Worm (Caenorhabditis elegans) whole organism, L3 larva: Measurements from ENCODE around the gene nhr-91.
A peak's percentile ranks its signal among the peaks of the same experiment; 100 is the strongest.

Source experiments
- R02D3.7 ChIP-seq: fragments of 150-350 bp; optimal IDR thresholded peaks from 2 replicates; lab custom pipeline; 2014; ENCODE audit warnings: missing biosample characterization, missing genetic modification characterization
- ZK546.5 ChIP-seq: sonication (generic microtip); optimal IDR thresholded peaks from 2 replicates; lab custom pipeline; 2017; ENCODE audit warnings: missing biosample characterization, missing genetic modification characterization
- aly-2 ChIP-seq: fragments of 150-350 bp; optimal IDR thresholded peaks from 2 replicates; lab custom pipeline; 2014; ENCODE audit warnings: missing biosample characterization, missing genetic modification characterization
- ama-1 ChIP-seq: fragments of 150-350 bp; optimal IDR thresholded peaks from 2 replicates; lab custom pipeline; 2018
- ceh-16 ChIP-seq: sonication (generic microtip); optimal IDR thresholded peaks from 2 replicates; lab custom pipeline; 2017; ENCODE audit warnings: missing biosample characterization, missing genetic modification characterization
- ceh-28 ChIP-seq: fragments of 150-350 bp; optimal IDR thresholded peaks from 2 replicates; lab custom pipeline; 2014; ENCODE audit warnings: missing biosample characterization, missing genetic modification reagents, missing genetic modification characterization
- ceh-9 ChIP-seq: sonication (generic microtip); optimal IDR thresholded peaks from 2 replicates; lab custom pipeline; 2018; ENCODE audit warnings: missing biosample characterization, missing genetic modification characterization
- egl-27 ChIP-seq: sonication (generic microtip); optimal IDR thresholded peaks from 4 replicates; lab custom pipeline; 2017; ENCODE audit warnings: missing biosample characterization, missing genetic modification reagents, missing genetic modification characterization
- elt-1 ChIP-seq: fragments of 150-350 bp; optimal IDR thresholded peaks from 2 replicates; lab custom pipeline; 2014; ENCODE audit warnings: missing biosample characterization, missing genetic modification characterization
- elt-2 ChIP-seq: sonication (generic microtip); optimal IDR thresholded peaks from 2 replicates; lab custom pipeline; 2016; ENCODE audit warnings: missing genetic modification reagents, mild to moderate bottlenecking, missing genetic modification characterization, missing compliant biosample characterization
- elt-3 ChIP-seq, 3 experiments: fragments of 150-350 bp in 1 of 3; sonication (generic microtip) in 2 of 3; optimal IDR thresholded peaks; 2 replicates in 2 of 3; 4 replicates in 1 of 3; lab custom pipeline; 2014 to 2017; ENCODE audit warnings: missing biosample characterization in 3 of 3, missing genetic modification characterization in 3 of 3
- fkh-10 ChIP-seq: sonication (generic microtip); optimal IDR thresholded peaks from 2 replicates; lab custom pipeline; 2017; ENCODE audit warnings: missing biosample characterization, missing genetic modification reagents, missing genetic modification characterization
- fkh-2 ChIP-seq: fragments of 150-350 bp; optimal IDR thresholded peaks from 2 replicates; lab custom pipeline; 2014; ENCODE audit warnings: missing biosample characterization, missing genetic modification reagents, missing genetic modification characterization
- hmg-11 ChIP-seq: sonication (generic microtip); optimal IDR thresholded peaks from 2 replicates; lab custom pipeline; 2016; ENCODE audit warnings: missing genetic modification characterization, missing compliant biosample characterization
- jun-1 ChIP-seq: fragments of 150-350 bp; optimal IDR thresholded peaks from 2 replicates; lab custom pipeline; 2014; ENCODE audit warnings: missing biosample characterization, missing genetic modification reagents, missing genetic modification characterization
- lin-15B ChIP-seq: fragments of 150-350 bp; optimal IDR thresholded peaks from 2 replicates; lab custom pipeline; 2014; ENCODE audit warnings: missing biosample characterization, missing genetic modification characterization
- lin-39 ChIP-seq: fragments of 150-350 bp; optimal IDR thresholded peaks from 2 replicates; lab custom pipeline; 2018; ENCODE audit warnings: missing biosample characterization, missing genetic modification reagents, missing genetic modification characterization
- lsy-12 ChIP-seq: sonication (generic microtip); optimal IDR thresholded peaks from 2 replicates; lab custom pipeline; 2016; ENCODE audit warnings: mild to moderate bottlenecking, missing genetic modification characterization, missing compliant biosample characterization
- mdl-1 ChIP-seq: fragments of 150-350 bp; optimal IDR thresholded peaks from 2 replicates; lab custom pipeline; 2014; ENCODE audit warnings: missing biosample characterization, missing genetic modification characterization
- mml-1 ChIP-seq: fragments of 150-350 bp; sonication (generic microtip); optimal IDR thresholded peaks from 3 replicates; lab custom pipeline; 2014; ENCODE audit warnings: missing biosample characterization, missing genetic modification characterization
- nfya-1 ChIP-seq: sonication (generic microtip); optimal IDR thresholded peaks from 2 replicates; lab custom pipeline; 2017; ENCODE audit warnings: missing genetic modification characterization, mild to moderate bottlenecking, missing compliant biosample characterization, antibody characterized with exemption, moderate library complexity; ENCODE audit not compliant: insufficient read depth
- nhr-23 ChIP-seq: fragments of 150-350 bp; optimal IDR thresholded peaks from 2 replicates; lab custom pipeline; 2014; ENCODE audit warnings: missing biosample characterization, missing genetic modification reagents, missing genetic modification characterization
- nhr-25 ChIP-seq: sonication (generic microtip); optimal IDR thresholded peaks from 2 replicates; lab custom pipeline; 2017; ENCODE audit warnings: missing biosample characterization, missing genetic modification characterization
- nhr-28 ChIP-seq: fragments of 150-350 bp; optimal IDR thresholded peaks from 2 replicates; lab custom pipeline; 2014; ENCODE audit warnings: missing biosample characterization, missing genetic modification characterization
- nhr-43 ChIP-seq: sonication (generic microtip); optimal IDR thresholded peaks from 2 replicates; lab custom pipeline; 2016; ENCODE audit warnings: mild to moderate bottlenecking, missing genetic modification characterization, missing compliant biosample characterization; ENCODE audit not compliant: poor library complexity, severe bottlenecking
- nhr-67 ChIP-seq: fragments of 150-350 bp; optimal IDR thresholded peaks from 2 replicates; lab custom pipeline; 2014; ENCODE audit warnings: missing biosample characterization, missing genetic modification characterization
- nhr-76 ChIP-seq: fragments of 150-350 bp; sonication (generic microtip); optimal IDR thresholded peaks from 5 replicates; lab custom pipeline; 2014; ENCODE audit warnings: missing biosample characterization, missing genetic modification characterization
- pha-4 ChIP-seq: fragments of 150-350 bp; optimal IDR thresholded peaks from 2 replicates; lab custom pipeline; 2014; ENCODE audit warnings: missing biosample characterization, missing genetic modification reagents, missing genetic modification characterization
- pqm-1 ChIP-seq: fragments of 150-350 bp; optimal IDR thresholded peaks from 2 replicates; lab custom pipeline; 2017; ENCODE audit warnings: missing biosample characterization, missing genetic modification characterization, inconsistent platforms
- skn-1 ChIP-seq: fragments of 150-350 bp; optimal IDR thresholded peaks from 2 replicates; lab custom pipeline; 2014; ENCODE audit warnings: missing biosample characterization, missing genetic modification characterization
- snpc-4 ChIP-seq: fragments of 150-350 bp; optimal IDR thresholded peaks from 2 replicates; lab custom pipeline; 2014; ENCODE audit warnings: missing biosample characterization, missing genetic modification characterization
- tbx-2 ChIP-seq: sonication (generic microtip); optimal IDR thresholded peaks from 2 replicates; lab custom pipeline; 2016; ENCODE audit warnings: mild to moderate bottlenecking, missing genetic modification characterization, missing compliant biosample characterization
- ztf-4 ChIP-seq: fragments of 150-350 bp; optimal IDR thresholded peaks from 2 replicates; lab custom pipeline; 2014; ENCODE audit warnings: missing biosample characterization, missing genetic modification characterization

The nhr-91 gene

ce11 chrX:15336392-15336791 is 27.2 kb downstream of the nhr-91 start:
- no peak for TF ChIP-seq nhr-43 (tag; lab: Kevin White, UChicago)
- TF ChIP-seq ama-1 (lab: Kevin White, UChicago), result no peak

- TF ChIP-seq mdl-1 (tag; lab: Kevin White, UChicago) (no peak), nfya-1 (tag; lab: Kevin White, UChicago) (peak; percentile 8)
- TF ChIP-seq, all 47 proteins: peak for 1
Observed at ce11 chrX:15338195-15338594, 29.0 kb downstream of the nhr-91 start.

ce11 chrX:15339807-15340596 is 30.8 kb downstream of the nhr-91 start, which contains the start of gene Y15E3A.5:
Y15E3A.5 (plus strand) TSS chrX:15340558.
- TF ChIP-seq nhr-43 (tag; lab: Kevin White, UChicago) (peak; percentile 52), jun-1 (peak; percentile 63), lsy-12 (tag; lab: Kevin White, UChicago) (peak; percentile 33), pha-4 (peak; percentile 96), elt-2 (tag; lab: Kevin White, UChicago) (peak; percentile 88), ceh-28 (tag; lab: Kevin White, UChicago) (no peak), nhr-23 (tag; lab: Kevin White, UChicago) (peak; percentile 89), egl-27 (tag; lab: Kevin White, UChicago) (peak; percentile 73), snpc-4 (tag; lab: Kevin White, UChicago) (no peak), nhr-67 (tag; lab: Kevin White, UChicago) (no peak), nhr-25 (tag; lab: Kevin White, UChicago) (peak; percentile 90), nfya-1 (tag; lab: Kevin White, UChicago) (peak; percentile 10), skn-1 (tag; lab: Kevin White, UChicago) (peak; percentile 16), pqm-1 (peak; percentile 12)

- TF ChIP-seq pha-4 (peak; percentile 58), fkh-2 (no peak), nfya-1 (tag; lab: Kevin White, UChicago) (peak; percentile 41), lin-39 (tag; lab: Kevin White, UChicago) (peak; percentile 62), egl-27 (tag; lab: Kevin White, UChicago) (no peak)
Observed at ce11 chrX:15340743-15341142, 31.6 kb downstream of the nhr-91 start.

ce11 chrX:15342092-15342491 is 32.9 kb downstream of the nhr-91 start:
- TF ChIP-seq tbx-2 (tag; lab: Kevin White, UChicago), result peak; percentile 10
- peak; percentile 92 for TF ChIP-seq fkh-10 (GFP tag; lab: Kevin White, UChicago)
- peak; percentile 48 for TF ChIP-seq nfya-1 (tag; lab: Kevin White, UChicago)
- peak; percentile 40 for TF ChIP-seq hmg-11 (tag; lab: Kevin White, UChicago)
- no peak for TF ChIP-seq lin-15B
- TF ChIP-seq ceh-28 (tag; lab: Kevin White, UChicago), result no peak
- no peak for TF ChIP-seq nhr-28 (tag; lab: Kevin White, UChicago)
- TF ChIP-seq ama-1 (lab: Kevin White, UChicago), result peak; percentile 19
- peak; percentile 30 for TF ChIP-seq lin-39 (tag; lab: Kevin White, UChicago)

ce11 chrX:15342744-15343259 is 33.6 kb downstream of the nhr-91 start:
- TF ChIP-seq R02D3.7 (tag; lab: Kevin White, UChicago) (no peak), nhr-67 (tag; lab: Kevin White, UChicago) (no peak), nhr-43 (tag; lab: Kevin White, UChicago) (no peak), mml-1 (tag; lab: Kevin White, UChicago) (no peak), elt-3 (tag; optimal IDR thresholded peaks at IDR 0.05; lab: Kevin White, UChicago) (peak in 2 of 3 experiments; percentile 22 to 32), ztf-4 (tag; lab: Kevin White, UChicago) (no peak), elt-2 (tag; lab: Kevin White, UChicago) (peak; percentile 28), hmg-11 (tag; lab: Kevin White, UChicago) (no peak), fkh-10 (GFP tag; lab: Kevin White, UChicago) (no peak), ceh-16 (tag; lab: Kevin White, UChicago) (no peak), nhr-23 (tag; lab: Kevin White, UChicago) (peak; percentile 10), nhr-25 (tag; lab: Kevin White, UChicago) (no peak), ceh-9 (tag; lab: Kevin White, UChicago) (no peak), elt-1 (no peak), aly-2 (tag; lab: Kevin White, UChicago) (no peak), ama-1 (lab: Kevin White, UChicago) (no peak), ZK546.5 (no peak), jun-1 (no peak), lsy-12 (tag; lab: Kevin White, UChicago) (no peak), ceh-28 (tag; lab: Kevin White, UChicago) (no peak), pqm-1 (no peak), nhr-76 (no peak), egl-27 (tag; lab: Kevin White, UChicago) (no peak), nhr-28 (tag; lab: Kevin White, UChicago) (no peak)
